Worm (Caenorhabditis elegans) whole organism, L4 larva: ENCODE results near the gene F58E2.5.

Experiments
- madf-5 ChIP-seq, 2 experiments: fragments of 200-800 bp; sonication (Bioruptor generic); IDR thresholded peaks; 2 replicates each; pipeline ENCODE4 v1.3.6; 2022; ENCODE audit warnings: missing compliant biosample characterization in 2 of 2, missing genetic modification characterization in 2 of 2
- mdt-29 ChIP-seq: fragments of 200-800 bp; sonication (Bioruptor generic); IDR thresholded peaks from 2 replicates; pipeline ENCODE4 v1.3.6; 2022; ENCODE audit warnings: missing genetic modification reagents, missing genetic modification characterization, missing compliant biosample characterization
- nhr-237 ChIP-seq: sonication (generic microtip); optimal IDR thresholded peaks from 2 replicates; lab custom pipeline; 2017; ENCODE audit warnings: missing biosample characterization, missing genetic modification characterization
- nhr-25 ChIP-seq: sonication (generic microtip); optimal IDR thresholded peaks from 2 replicates; lab custom pipeline; 2017; ENCODE audit warnings: missing genetic modification characterization, mild to moderate bottlenecking, missing compliant biosample characterization, antibody characterized with exemption, moderate library complexity, borderline replicate concordance; ENCODE audit not compliant: insufficient read depth
- snpc-4 ChIP-seq: fragments of 150-350 bp; optimal IDR thresholded peaks from 2 replicates; lab custom pipeline; 2014; ENCODE audit warnings: missing biosample characterization, missing genetic modification characterization
- unc-130 ChIP-seq: sonication (generic microtip); optimal IDR thresholded peaks from 2 replicates; lab custom pipeline; 2016; ENCODE audit warnings: missing genetic modification reagents, missing genetic modification characterization, missing compliant biosample characterization

ce11 chrIV:3481760-3482159 lies 37.0 kb downstream of the F58E2.5 start, which contains the start of gene srz-37:
- TF ChIP-seq nhr-25 (tag; lab: Kevin White, UChicago) (no peak), snpc-4 (tag; lab: Kevin White, UChicago) (no peak), nhr-237 (tag; lab: Kevin White, UChicago) (no peak), mdt-29 (no peak), unc-130 (no peak), madf-5 (GFP tag; IDR thresholded peaks at IDR 0.05; lab: Robert Waterston, UW) (no peak)
